Fruit fly (Drosophila melanogaster) S2 (cell line): Measurements from ENCODE around the gene CG12640.

Experiments used
- CG8478 ChIP-seq: fragments of >200 bp; optimal IDR thresholded peaks from 2 replicates; lab custom pipeline; 2018
- CTCF ChIP-seq, 2 experiments: fragments of >200 bp; optimal IDR thresholded peaks; 2 replicates each; lab custom pipeline; 2018

- no peak for TF ChIP-seq CG8478
- TF ChIP-seq CTCF (optimal IDR thresholded peaks at IDR 0.05; lab: Kevin White, UChicago): no peak
Observed at dm6 chrX:10464531-10464930, 31.9 kb upstream of the CG12640 start.
